Worm (Caenorhabditis elegans): ENCODE data around the gene Y6D1A.2.
A peak's percentile ranks its signal among the peaks of the same experiment; 100 is the strongest.

Gene Y6D1A.2

DNA sequence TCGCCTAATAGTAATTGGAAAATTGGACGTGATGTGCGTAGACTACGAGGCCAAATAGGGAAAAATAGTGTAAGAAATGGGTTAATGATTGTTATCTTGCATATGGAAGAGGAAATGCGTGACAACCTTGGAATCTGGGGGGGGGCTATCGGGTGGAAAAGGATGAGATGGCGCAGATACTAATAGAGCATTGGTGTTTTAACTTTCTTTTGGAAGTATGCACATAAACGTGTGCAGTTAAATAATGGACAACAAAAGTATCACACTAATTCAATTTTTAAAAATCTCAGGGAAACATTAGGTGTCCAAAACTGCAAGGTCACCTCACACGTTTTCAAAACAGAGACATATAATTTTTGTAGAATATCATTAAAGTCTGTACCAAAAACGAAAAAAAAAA, at the start of gene Y6D1A.2:
Gene Y6D1A.2 (minus strand): TSS at position 101 of the 400 bp plus-strand sequence.
- no peak for TF ChIP-seq sox-4 (tag; optimal IDR thresholded peaks at IDR 0.05)
- TF ChIP-seq pax-1 (tag; optimal IDR thresholded peaks at IDR 0.05): no peak
- TF ChIP-seq ceh-30 (tag; optimal IDR thresholded peaks at IDR 0.05): no peak
- no peak for TF ChIP-seq hlh-8 (tag; optimal IDR thresholded peaks at IDR 0.05)
- TF ChIP-seq ets-4 (tag; optimal IDR thresholded peaks at IDR 0.05): no peak
- TF ChIP-seq ztf-16 (tag; optimal IDR thresholded peaks at IDR 0.05): no peak
- TF ChIP-seq hlh-30 (tag; optimal IDR thresholded peaks at IDR 0.05; ENCODE audit: insufficient read depth): no peak
- TF ChIP-seq unc-42 (tag; optimal IDR thresholded peaks at IDR 0.05): no peak
- TF ChIP-seq ttx-3 (tag; optimal IDR thresholded peaks at IDR 0.05): no peak
- no peak for TF ChIP-seq madf-2 (tag; optimal IDR thresholded peaks at IDR 0.05)
- no peak for TF ChIP-seq Y22D7AL.16 (tag; optimal IDR thresholded peaks at IDR 0.05)
- no peak for TF ChIP-seq ahr-1 (tag; optimal IDR thresholded peaks at IDR 0.05)
- TF ChIP-seq ceh-2 (tag; optimal IDR thresholded peaks at IDR 0.05): no peak
- no peak for TF ChIP-seq elt-2 (tag; optimal IDR thresholded peaks at IDR 0.05)
- no peak for TF ChIP-seq unc-86 (tag; optimal IDR thresholded peaks at IDR 0.05)
- no peak for TF ChIP-seq C08G9.2 (tag; optimal IDR thresholded peaks at IDR 0.05)
- TF ChIP-seq tbx-7 (tag; optimal IDR thresholded peaks at IDR 0.05): no peak
- no peak for TF ChIP-seq fkh-10 (GFP tag; optimal IDR thresholded peaks at IDR 0.05)
- TF ChIP-seq ceh-34 (tag; optimal IDR thresholded peaks at IDR 0.05): no peak
- no peak for TF ChIP-seq ceh-31 (tag; optimal IDR thresholded peaks at IDR 0.05)

DNA sequence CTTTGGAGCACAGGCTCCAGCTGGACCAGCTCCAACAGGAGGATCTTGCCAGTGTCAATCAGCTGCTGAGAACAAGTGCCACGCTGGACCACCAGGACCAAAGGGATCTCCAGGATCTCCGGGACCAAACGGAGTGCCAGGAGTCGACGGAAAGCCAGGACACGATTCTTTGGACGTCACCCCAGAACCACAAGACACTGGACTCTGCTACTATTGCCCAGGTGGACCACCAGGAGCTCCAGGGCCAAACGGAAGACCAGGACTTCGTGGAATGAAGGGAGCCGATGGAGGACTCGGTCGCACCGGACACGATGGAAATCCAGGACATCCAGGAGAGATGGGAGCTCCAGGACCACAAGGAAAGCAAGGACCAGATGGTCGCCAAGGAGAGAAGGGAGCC, 49.2 kb upstream of the Y6D1A.2 start:
- TF ChIP-seq mec-3 (tag; optimal IDR thresholded peaks at IDR 0.05; ENCODE audit: borderline replicate concordance) (peak; percentile 46), lim-6 (tag; optimal IDR thresholded peaks at IDR 0.05) (no peak)

DNA sequence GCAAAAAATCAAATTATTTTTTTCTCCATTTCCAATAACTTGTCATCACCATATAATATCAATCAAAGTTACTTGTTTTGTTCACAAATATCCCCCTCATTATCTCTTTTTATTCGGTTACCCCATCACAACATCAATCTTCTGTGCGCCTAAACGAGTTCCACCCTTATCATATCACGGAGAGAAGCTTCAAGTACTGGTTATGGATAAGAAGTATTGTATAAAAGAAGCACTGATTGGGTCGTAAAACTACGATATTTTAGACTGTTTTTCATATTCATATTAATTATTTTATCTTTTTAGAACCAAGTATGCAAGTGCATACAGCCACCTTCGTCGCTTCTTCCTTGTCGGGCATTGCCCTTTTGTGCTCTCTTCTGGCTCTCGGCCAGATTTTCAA, 48.5 kb upstream of the Y6D1A.2 start, which contains the start of gene col-84:
Gene col-84 (plus strand): TSS at position 301 of the 400 bp plus-strand sequence.
- TF ChIP-seq sdc-2 (tag; optimal IDR thresholded peaks at IDR 0.05) (no peak), mec-3 (tag; optimal IDR thresholded peaks at IDR 0.05; ENCODE audit: borderline replicate concordance) (no peak), nfya-1 (tag; optimal IDR thresholded peaks at IDR 0.05) (no peak), rnt-1 (tag; optimal IDR thresholded peaks at IDR 0.05) (no peak), pha-4 (tag; optimal IDR thresholded peaks at IDR 0.05) (no peak), pqm-1 (tag; optimal IDR thresholded peaks at IDR 0.05) (no peak)

DNA sequence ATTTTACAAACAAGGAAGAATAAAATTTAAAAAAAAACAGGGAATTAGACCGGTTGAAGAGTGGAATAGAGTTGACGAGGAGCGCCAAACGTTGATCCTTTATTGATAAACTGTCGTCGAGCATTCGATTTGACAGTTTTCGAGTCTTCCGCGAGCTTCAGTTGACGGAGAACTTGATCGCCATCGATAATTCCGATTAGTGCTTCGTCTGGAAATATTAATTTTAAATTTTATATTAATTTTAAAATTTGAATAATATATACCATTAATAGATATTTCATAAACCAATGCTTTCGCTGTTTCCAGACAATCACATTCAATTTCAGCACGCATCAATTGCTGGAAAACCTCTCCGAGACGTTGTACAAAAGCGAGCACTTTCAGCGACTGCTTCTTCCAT, 45.9 kb upstream of the Y6D1A.2 start, which contains the start of gene K12D12.4:
Gene K12D12.4 (minus strand): TSS at position 101 of the 400 bp plus-strand sequence.
- no peak for TF ChIP-seq pat-9 (tag; optimal IDR thresholded peaks at IDR 0.05)
- no peak for TF ChIP-seq ceh-19 (GFP tag; optimal IDR thresholded peaks at IDR 0.05)
- no peak for TF ChIP-seq elt-4 (tag; optimal IDR thresholded peaks at IDR 0.05)
- TF ChIP-seq rnt-1 (tag; optimal IDR thresholded peaks at IDR 0.05): no peak
- TF ChIP-seq C08G9.2 (tag; optimal IDR thresholded peaks at IDR 0.05): no peak
- no peak for TF ChIP-seq zip-5 (tag; optimal IDR thresholded peaks at IDR 0.05)
- TF ChIP-seq lim-6 (tag; optimal IDR thresholded peaks at IDR 0.05): no peak
- TF ChIP-seq pax-1 (tag; optimal IDR thresholded peaks at IDR 0.05): no peak
- TF ChIP-seq ceh-34 (tag; optimal IDR thresholded peaks at IDR 0.05): no peak
- TF ChIP-seq K02D7.2 (tag; optimal IDR thresholded peaks at IDR 0.05): no peak
- TF ChIP-seq sdc-2 (tag; optimal IDR thresholded peaks at IDR 0.05): no peak

DNA sequence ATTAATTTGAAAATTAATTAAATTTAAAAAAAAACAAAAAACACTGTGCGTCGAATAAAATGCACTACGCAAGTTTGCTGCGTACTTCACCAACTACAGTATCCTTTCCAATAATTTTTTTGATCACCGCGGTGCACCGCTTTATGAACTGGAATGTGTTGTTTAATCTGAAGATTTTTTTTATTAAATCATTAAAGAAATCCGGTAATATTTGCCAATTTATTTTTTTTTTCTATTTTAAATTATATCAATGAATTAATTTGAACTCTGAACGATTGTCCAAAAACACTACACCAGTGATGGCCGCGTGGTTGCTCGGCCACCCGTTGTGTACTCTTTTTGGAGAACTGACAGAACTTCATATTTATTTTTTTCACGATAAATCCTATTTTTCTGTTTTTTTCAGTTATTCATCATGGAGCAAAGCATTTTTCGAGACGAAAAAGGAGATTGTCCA, 40.9 kb upstream of the Y6D1A.2 start, which contains the start of gene K12D12.5:
Gene K12D12.5 (plus strand): TSS at position 407 of the 457 bp plus-strand sequence.
- TF ChIP-seq ttx-3 (tag; optimal IDR thresholded peaks at IDR 0.05) (no peak), pat-9 (tag; optimal IDR thresholded peaks at IDR 0.05) (no peak)

DNA sequence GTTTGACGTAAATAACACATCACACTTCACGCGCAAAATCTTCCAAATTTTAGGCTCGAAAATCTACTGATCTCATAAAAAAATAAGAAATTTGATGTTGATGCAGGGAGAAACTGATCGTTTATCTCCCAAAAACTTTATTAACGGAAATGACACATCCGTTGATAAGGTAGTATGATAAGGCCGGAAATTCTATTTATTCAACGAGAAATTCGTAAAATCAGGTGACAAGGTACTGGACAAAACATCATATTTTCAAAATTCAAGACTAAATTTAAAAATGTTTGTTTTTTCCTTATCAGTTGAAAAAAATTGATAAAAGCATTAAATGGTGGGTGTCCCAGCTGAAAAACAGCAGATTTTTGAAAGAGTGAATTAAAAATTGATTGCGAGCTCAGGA, 40.1 kb upstream of the Y6D1A.2 start:
- TF ChIP-seq K02D7.2 (tag; optimal IDR thresholded peaks at IDR 0.05) (no peak), unc-86 (tag; optimal IDR thresholded peaks at IDR 0.05) (no peak), elt-2 (tag; optimal IDR thresholded peaks at IDR 0.05) (peak; percentile 26), C38D4.7 (GFP tag; optimal IDR thresholded peaks at IDR 0.05) (no peak)

All from whole organism, late embryonic.